Fruit fly (Drosophila melanogaster) whole organism, wandering third instar larva: Measurements from ENCODE around the gene Ir7b.

ENCODE experiments used
- Abd-B ChIP-seq: fragments of >200 bp; optimal IDR thresholded peaks from 2 replicates; lab custom pipeline; 2017; ENCODE audit warnings: missing biosample characterization, missing genetic modification characterization
- CG32264 ChIP-seq: fragments of 200-800 bp; sonication (Bioruptor generic); optimal IDR thresholded peaks from 2 replicates; lab custom pipeline; 2016; ENCODE audit warnings: missing biosample characterization, missing genetic modification characterization
- CrebA ChIP-seq: fragments of 200-800 bp; sonication (Bioruptor generic); optimal IDR thresholded peaks from 2 replicates; lab custom pipeline; 2016; ENCODE audit warnings: missing biosample characterization, mild to moderate bottlenecking, missing genetic modification characterization, borderline replicate concordance
- Dfd ChIP-seq: fragments of >200 bp; optimal IDR thresholded peaks from 2 replicates; lab custom pipeline; 2017; ENCODE audit warnings: missing biosample characterization, missing genetic modification characterization
- GATAd ChIP-seq: sonication (Bioruptor generic); optimal IDR thresholded peaks from 2 replicates; lab custom pipeline; 2016; ENCODE audit warnings: missing biosample characterization, missing genetic modification characterization
- HLH106 ChIP-seq: fragments of 200-800 bp; optimal IDR thresholded peaks from 3 replicates; lab custom pipeline; 2019; ENCODE audit warnings: missing biosample characterization, mild to moderate bottlenecking, missing genetic modification characterization, moderate library complexity
- Hnf4 ChIP-seq: fragments of 200-800 bp; sonication (Bioruptor generic); optimal IDR thresholded peaks from 2 replicates; lab custom pipeline; 2016; ENCODE audit warnings: missing biosample characterization, mild to moderate bottlenecking, missing genetic modification characterization
- Hr78 ChIP-seq: fragments of >200 bp; optimal IDR thresholded peaks from 2 replicates; lab custom pipeline; 2017; ENCODE audit warnings: missing biosample characterization, missing genetic modification characterization
- Hr83 ChIP-seq: fragments of 200-300 bp; sonication (Bioruptor generic); optimal IDR thresholded peaks from 2 replicates; lab custom pipeline; 2016; ENCODE audit warnings: missing biosample characterization, mild to moderate bottlenecking, missing genetic modification characterization, moderate library complexity; ENCODE audit not compliant: poor library complexity, severe bottlenecking
- Jra ChIP-seq: sonication (Bioruptor generic); optimal IDR thresholded peaks from 2 replicates; lab custom pipeline; 2016; ENCODE audit warnings: missing biosample characterization, missing genetic modification characterization
- Mio ChIP-seq: sonication (Bioruptor generic); optimal IDR thresholded peaks from 2 replicates; lab custom pipeline; 2016; ENCODE audit warnings: missing biosample characterization, missing genetic modification characterization
- Myc ChIP-seq: fragments of >200 bp; optimal IDR thresholded peaks from 2 replicates; lab custom pipeline; 2017
- N ChIP-seq: fragments of >200 bp; optimal IDR thresholded peaks from 2 replicates; lab custom pipeline; 2018; ENCODE audit warnings: missing biosample characterization, missing external identifiers, missing genetic modification characterization
- OdsH ChIP-seq: fragments of 200-800 bp; sonication (Bioruptor generic); optimal IDR thresholded peaks from 2 replicates; lab custom pipeline; 2016; ENCODE audit warnings: missing biosample characterization, mild to moderate bottlenecking, missing genetic modification characterization
- Rel ChIP-seq, 2 experiments: fragments of 200-800 bp; sonication (Bioruptor generic) in 1 of 2; optimal IDR thresholded peaks; 2 replicates in 1 of 2; 3 replicates in 1 of 2; lab custom pipeline; 2016 to 2019; ENCODE audit warnings: mild to moderate bottlenecking in 2 of 2, missing biosample characterization in 2 of 2, missing genetic modification characterization in 2 of 2, moderate library complexity in 1 of 2
- Sp1 ChIP-seq: fragments of 200-800 bp; sonication (Bioruptor generic); optimal IDR thresholded peaks from 3 replicates; lab custom pipeline; 2019; ENCODE audit warnings: missing biosample characterization, mild to moderate bottlenecking, missing genetic modification characterization, moderate library complexity
- Vsx2 ChIP-seq: fragments of 200-300, 225-300 bp; sonication (Bioruptor generic); optimal IDR thresholded peaks from 2 replicates; lab custom pipeline; 2018; ENCODE audit warnings: missing biosample characterization, missing genetic modification characterization; ENCODE audit not compliant: partially characterized antibody
- br ChIP-seq: fragments of 200-800 bp; sonication (Bioruptor generic); optimal IDR thresholded peaks from 2 replicates; lab custom pipeline; 2016; ENCODE audit warnings: missing biosample characterization, missing genetic modification characterization
- brk ChIP-seq: fragments of 200-800 bp; sonication (Bioruptor generic); optimal IDR thresholded peaks from 2 replicates; lab custom pipeline; 2016; ENCODE audit warnings: missing biosample characterization, mild to moderate bottlenecking, missing genetic modification characterization
- dl ChIP-seq, 2 experiments: fragments of 175-275, 200-275 bp in 1 of 2; fragments of 200-275 bp in 1 of 2; sonication (Bioruptor generic); optimal IDR thresholded peaks; lab custom pipeline; 2018; ENCODE audit warnings: mild to moderate bottlenecking in 2 of 2, missing biosample characterization in 2 of 2, missing genetic modification characterization in 2 of 2, moderate library complexity in 2 of 2; ENCODE audit not compliant: partially characterized antibody in 2 of 2, insufficient read depth in 1 of 2
- dmrt93B ChIP-seq: fragments of 200-800 bp; sonication (Bioruptor generic); optimal IDR thresholded peaks from 2 replicates; lab custom pipeline; 2018; ENCODE audit warnings: missing biosample characterization, mild to moderate bottlenecking, missing genetic modification characterization
- dsf ChIP-seq: sonication (Bioruptor generic); optimal IDR thresholded peaks from 2 replicates; lab custom pipeline; 2016; ENCODE audit warnings: missing biosample characterization, missing genetic modification characterization, borderline replicate concordance
- ey ChIP-seq: fragments of 200-800 bp; sonication (Bioruptor generic); optimal IDR thresholded peaks from 2 replicates; lab custom pipeline; 2016; ENCODE audit warnings: missing biosample characterization, missing genetic modification characterization
- foxo ChIP-seq, 2 experiments: fragments of 200-800 bp; sonication (Bioruptor generic); optimal IDR thresholded peaks; 2 replicates in 1 of 2; 3 replicates in 1 of 2; lab custom pipeline; 2016 to 2017; ENCODE audit warnings: missing biosample characterization in 2 of 2, missing genetic modification characterization in 2 of 2
- fru ChIP-seq: fragments of 200-800 bp; sonication (Bioruptor generic); optimal IDR thresholded peaks from 3 replicates; lab custom pipeline; 2016; ENCODE audit warnings: missing biosample characterization, mild to moderate bottlenecking, missing genetic modification characterization
- h ChIP-seq: fragments of 200-800 bp; sonication (Bioruptor generic); optimal IDR thresholded peaks from 3 replicates; lab custom pipeline; 2016; ENCODE audit warnings: missing biosample characterization, mild to moderate bottlenecking, missing genetic modification characterization
- jim ChIP-seq: fragments of 175-275, 200-325 bp; sonication (Bioruptor generic); optimal IDR thresholded peaks from 2 replicates; lab custom pipeline; 2016; ENCODE audit warnings: missing biosample characterization, mild to moderate bottlenecking, missing genetic modification characterization
- lola ChIP-seq: fragments of >200 bp; optimal IDR thresholded peaks from 2 replicates; lab custom pipeline; 2017; ENCODE audit warnings: missing biosample characterization, missing genetic modification characterization
- pan ChIP-seq: fragments of >200 bp; optimal IDR thresholded peaks from 2 replicates; lab custom pipeline; 2017
- psq ChIP-seq: fragments of 200-800 bp; sonication (Bioruptor generic); optimal IDR thresholded peaks from 3 replicates; lab custom pipeline; 2017; ENCODE audit warnings: missing biosample characterization, mild to moderate bottlenecking, missing genetic modification characterization, moderate library complexity
- rgr ChIP-seq: fragments of 200-800 bp; sonication (Bioruptor generic); optimal IDR thresholded peaks from 3 replicates; lab custom pipeline; 2016; ENCODE audit warnings: missing biosample characterization, mild to moderate bottlenecking, missing genetic modification characterization
- sage ChIP-seq: fragments of 200-800 bp; sonication (Bioruptor generic); optimal IDR thresholded peaks from 2 replicates; lab custom pipeline; 2016; ENCODE audit warnings: missing biosample characterization, mild to moderate bottlenecking, missing genetic modification characterization
- sv ChIP-seq: fragments of 200-800 bp; sonication (Bioruptor generic); optimal IDR thresholded peaks from 3 replicates; lab custom pipeline; 2016; ENCODE audit warnings: missing biosample characterization, missing genetic modification characterization
- tai ChIP-seq: sonication (Bioruptor generic); optimal IDR thresholded peaks from 2 replicates; lab custom pipeline; 2016; ENCODE audit warnings: missing biosample characterization, missing genetic modification characterization
- usp ChIP-seq: fragments of >200 bp; optimal IDR thresholded peaks from 2 replicates; lab custom pipeline; 2017; ENCODE audit warnings: missing biosample characterization, missing genetic modification characterization
- woc ChIP-seq: sonication (Bioruptor generic); optimal IDR thresholded peaks from 2 replicates; lab custom pipeline; 2016; ENCODE audit warnings: missing biosample characterization, mild to moderate bottlenecking, missing genetic modification characterization

Ir7b gene

DNA sequence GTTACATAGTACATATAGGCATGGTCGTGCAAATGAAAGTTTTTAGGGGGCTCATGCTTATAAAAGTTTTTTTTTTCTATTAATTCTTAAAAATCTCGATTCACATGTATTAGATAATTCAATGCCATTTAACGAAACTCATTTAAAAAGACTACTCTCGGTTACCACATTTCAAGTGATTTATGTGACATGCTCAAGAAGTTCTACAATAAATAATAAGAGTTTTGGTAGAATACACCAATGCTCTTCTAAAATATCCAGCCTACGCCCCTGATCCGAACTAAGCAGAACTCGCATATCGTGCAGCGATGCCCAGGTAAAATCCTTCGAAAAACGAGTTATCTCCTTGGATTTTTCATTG, 25.8 kb upstream of the Ir7b start:
- TF ChIP-seq OdsH (GFP tag; lab: Kevin White, UChicago), result peak; percentile 52
- no peak for TF ChIP-seq N (GFP tag; lab: Kevin White, UChicago)
- TF ChIP-seq HLH106 (tag; lab: Kevin White, UChicago), result peak; percentile 58
- TF ChIP-seq dmrt93B, result peak; percentile 17
- TF ChIP-seq br (GFP tag; lab: Kevin White, UChicago), result peak; percentile 39
- TF ChIP-seq brk (GFP tag; lab: Kevin White, UChicago), result no peak
- TF ChIP-seq Mio (GFP tag; lab: Kevin White, UChicago), result no peak
- TF ChIP-seq foxo (GFP tag; optimal IDR thresholded peaks at IDR 0.05; lab: Kevin White, UChicago), result peak in 1 of 2 experiments; percentile 71
- peak; percentile 12 for TF ChIP-seq psq (GFP tag; lab: Kevin White, UChicago)
- no peak for TF ChIP-seq pan (lab: Kevin White, UChicago)
- TF ChIP-seq Sp1 (GFP tag; lab: Kevin White, UChicago), result peak; percentile 62
- peak; percentile 62 for TF ChIP-seq rgr (GFP tag; lab: Kevin White, UChicago)
- TF ChIP-seq ey, result peak; percentile 63
- no peak for TF ChIP-seq Abd-B (GFP tag; lab: Kevin White, UChicago)
- TF ChIP-seq h (GFP tag; lab: Kevin White, UChicago), result peak; percentile 59
- peak; percentile 68 for TF ChIP-seq fru (GFP tag; lab: Kevin White, UChicago)
- peak; percentile 38 for TF ChIP-seq Hnf4 (GFP tag; lab: Kevin White, UChicago)

DNA sequence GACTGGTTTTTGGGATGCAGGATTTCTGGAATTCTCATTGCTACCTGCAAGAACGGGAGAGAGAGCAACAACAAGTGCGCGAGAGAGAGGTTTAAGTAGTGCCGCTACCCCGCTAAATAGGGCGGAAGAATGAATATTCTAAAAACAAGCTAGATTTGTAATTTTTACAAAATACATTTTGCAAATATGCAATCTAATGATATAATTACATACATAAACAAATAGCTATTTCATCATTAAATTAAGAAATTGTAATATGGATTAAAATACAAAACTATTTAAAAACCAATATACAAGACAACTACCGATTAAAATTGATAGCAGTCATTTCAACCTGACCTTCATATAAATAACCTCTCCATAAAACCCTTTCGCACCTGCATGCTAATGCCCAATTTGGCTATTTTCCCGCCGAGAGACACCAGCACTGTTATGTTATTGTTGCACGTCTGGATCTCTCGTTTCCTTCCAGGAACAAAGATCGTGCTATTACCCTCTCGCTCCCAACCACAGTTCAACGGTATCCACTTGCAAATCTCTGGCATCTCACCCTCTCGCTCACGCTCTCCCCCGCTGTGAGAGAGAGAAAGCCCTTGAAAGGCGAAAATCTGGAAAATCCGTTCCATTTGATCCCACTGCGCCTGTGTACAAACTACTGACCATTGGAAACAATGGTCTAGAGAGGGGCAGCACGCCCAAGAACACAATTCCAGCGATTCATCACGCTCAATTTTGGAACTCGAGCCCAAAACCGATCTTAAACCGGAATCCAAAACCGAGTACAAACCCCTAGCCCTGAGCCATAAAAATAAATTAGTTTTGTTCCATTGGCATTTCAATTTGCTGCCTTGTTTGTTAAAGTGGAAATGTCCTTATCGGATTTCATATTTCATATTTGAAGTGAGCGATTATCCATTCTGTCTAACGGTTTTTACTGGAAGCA, 25.1 kb upstream of the Ir7b start, which contains the start of gene Nek2:
Nek2 (minus strand) TSS at position 51 of the 943 bp plus-strand sequence.
- TF ChIP-seq sv (GFP tag; lab: Kevin White, UChicago) (no peak), psq (GFP tag; lab: Kevin White, UChicago) (peak; percentile 23), brk (GFP tag; lab: Kevin White, UChicago) (no peak), rgr (GFP tag; lab: Kevin White, UChicago) (no peak), dmrt93B (no peak), Sp1 (GFP tag; lab: Kevin White, UChicago) (peak; percentile 49), Myc (lab: Kevin White, UChicago) (peak; percentile 76), ey (no peak), OdsH (GFP tag; lab: Kevin White, UChicago) (peak; percentile 42), HLH106 (tag; lab: Kevin White, UChicago) (peak; percentile 51), foxo (GFP tag; optimal IDR thresholded peaks at IDR 0.05; lab: Kevin White, UChicago) (peak in 1 of 2 experiments; percentile 37), woc (GFP tag; lab: Kevin White, UChicago) (peak; percentile 75), fru (GFP tag; lab: Kevin White, UChicago) (peak; percentile 15), h (GFP tag; lab: Kevin White, UChicago) (peak; percentile 24), dl (GFP tag; optimal IDR thresholded peaks at IDR 0.05; lab: Kevin White, UChicago; ENCODE audit: insufficient read depth in 1 of 2, partially characterized antibody in 2 of 2) (peak; percentile 13 to 46)
- TF ChIP-seq, all 38 proteins: peak for 10

DNA sequence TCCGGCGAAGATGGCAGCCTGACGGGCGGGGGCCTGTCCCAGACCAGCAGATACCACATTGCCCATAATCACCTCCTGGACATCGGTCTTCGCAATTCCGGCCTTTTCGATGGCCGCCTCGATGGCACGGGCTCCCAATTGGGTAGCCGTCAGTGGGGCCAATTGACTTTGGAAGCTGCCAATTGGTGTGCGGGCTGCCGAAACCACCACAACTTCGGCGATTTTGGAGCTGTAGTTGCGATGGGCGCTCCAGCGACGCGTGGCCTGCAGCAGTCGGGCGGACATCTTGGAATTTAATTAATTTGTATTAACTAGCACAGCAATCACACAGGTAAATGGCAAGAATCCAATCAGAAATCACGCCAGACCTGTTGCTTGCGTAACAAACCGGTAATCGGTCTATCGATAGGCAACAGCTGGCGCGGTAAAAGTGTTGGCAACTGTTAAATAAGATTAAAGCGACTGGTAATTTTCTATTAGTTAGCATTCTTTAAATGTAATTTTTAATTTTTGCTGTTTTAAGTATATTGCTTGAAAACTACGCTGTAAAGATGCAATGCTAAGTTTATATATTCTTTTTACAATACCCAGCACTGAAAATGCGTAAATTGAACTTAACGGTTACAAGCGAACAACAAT, 21.7 kb upstream of the Ir7b start, which contains the start of gene Acat1:
Acat1 (minus strand) TSS at position 400 of the 639 bp plus-strand sequence.
- TF ChIP-seq dsf (GFP tag; lab: Kevin White, UChicago) (peak; percentile 58), CrebA (GFP tag; lab: Kevin White, UChicago) (no peak), Jra (GFP tag; lab: Kevin White, UChicago) (peak; percentile 86), sage (GFP tag; lab: Kevin White, UChicago) (peak; percentile 77), jim (GFP tag; lab: Kevin White, UChicago) (no peak), Rel (GFP tag; optimal IDR thresholded peaks at IDR 0.05; lab: Kevin White, UChicago) (no peak), Rel (tag; optimal IDR thresholded peaks at IDR 0.05; lab: Kevin White, UChicago) (no peak), Hr83 (GFP tag; lab: Kevin White, UChicago) (peak; percentile 39), ey (peak; percentile 83), h (GFP tag; lab: Kevin White, UChicago) (peak; percentile 89), psq (GFP tag; lab: Kevin White, UChicago) (peak; percentile 80), OdsH (GFP tag; lab: Kevin White, UChicago) (peak; percentile 81), rgr (GFP tag; lab: Kevin White, UChicago) (peak; percentile 89), usp (GFP tag; lab: Kevin White, UChicago) (no peak), woc (GFP tag; lab: Kevin White, UChicago) (peak; percentile 58), foxo (GFP tag; optimal IDR thresholded peaks at IDR 0.05; lab: Kevin White, UChicago) (peak in 1 of 2 experiments; percentile 90), Abd-B (GFP tag; lab: Kevin White, UChicago) (no peak), Sp1 (GFP tag; lab: Kevin White, UChicago) (peak; percentile 53), Dfd (GFP tag; lab: Kevin White, UChicago) (no peak), dmrt93B (peak; percentile 35), CG32264 (GFP tag; lab: Kevin White, UChicago) (peak; percentile 59), lola (GFP tag; lab: Kevin White, UChicago) (no peak), GATAd (GFP tag; lab: Kevin White, UChicago) (peak; percentile 52), Hr78 (GFP tag; lab: Kevin White, UChicago) (no peak), Myc (lab: Kevin White, UChicago) (no peak), N (GFP tag; lab: Kevin White, UChicago) (no peak), dl (GFP tag; optimal IDR thresholded peaks at IDR 0.05; lab: Kevin White, UChicago; ENCODE audit: insufficient read depth in 1 of 2, partially characterized antibody in 2 of 2) (no peak), tai (GFP tag; lab: Kevin White, UChicago) (no peak), br (GFP tag; lab: Kevin White, UChicago) (peak; percentile 83), brk (GFP tag; lab: Kevin White, UChicago) (no peak), Mio (GFP tag; lab: Kevin White, UChicago) (peak; percentile 19), Vsx2 (GFP tag; lab: Kevin White, UChicago) (no peak), fru (GFP tag; lab: Kevin White, UChicago) (peak; percentile 87), Hnf4 (GFP tag; lab: Kevin White, UChicago) (peak; percentile 91), sv (GFP tag; lab: Kevin White, UChicago) (peak; percentile 34), HLH106 (tag; lab: Kevin White, UChicago) (peak; percentile 69)
